Worm (Caenorhabditis elegans): ENCODE results near the gene F20D12.7.

DNA sequence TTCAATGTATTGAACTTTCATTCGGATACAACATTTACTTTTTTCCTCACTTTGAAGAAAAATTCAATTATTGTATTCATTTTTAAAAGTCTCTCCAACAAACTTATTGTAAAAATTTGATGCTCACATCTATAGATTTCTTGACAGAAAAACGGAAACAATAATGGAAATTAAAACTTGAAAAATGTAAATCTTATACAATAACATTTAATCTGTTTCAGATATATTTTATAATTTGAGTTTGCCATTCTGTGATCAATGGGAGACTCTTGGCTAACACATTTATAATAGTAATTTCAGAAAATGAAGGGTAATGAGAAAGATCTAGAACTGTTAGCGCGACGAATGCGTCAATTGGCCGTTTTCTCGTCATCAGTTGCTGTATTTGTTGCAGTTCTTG, 49.7 kb upstream of the F20D12.7 start, which contains the start of gene col-115:
- TF ChIP-seq ceh-82 (tag; optimal IDR thresholded peaks at IDR 0.05), result no peak
- no peak for TF ChIP-seq mep-1 (tag; optimal IDR thresholded peaks at IDR 0.05)
- no peak for TF ChIP-seq sptf-1 (tag; optimal IDR thresholded peaks at IDR 0.05)
- no peak for TF ChIP-seq hlh-17 (GFP tag; optimal IDR thresholded peaks at IDR 0.05; ENCODE audit: borderline replicate concordance)
- no peak for TF ChIP-seq nhr-76 (tag; optimal IDR thresholded peaks at IDR 0.05)
- TF ChIP-seq lin-15B (tag; optimal IDR thresholded peaks at IDR 0.05), result no peak
- TF ChIP-seq unc-130 (tag; optimal IDR thresholded peaks at IDR 0.05), result no peak
- no peak for TF ChIP-seq pax-3 (tag; optimal IDR thresholded peaks at IDR 0.05)

Data from whole organism, L1 larva.